Fruit fly (Drosophila melanogaster): ENCODE results near the gene CG18666.

The CG18666 gene

dm6 chr2L:11058111-11058665, 23.6 kb downstream of the CG18666 start (continued):
- TF ChIP-seq CG17361 (GFP tag; IDR thresholded peaks at IDR 0.05) = no peak
- no peak for TF ChIP-seq Dad (GFP tag; optimal IDR thresholded peaks at IDR 0.05)
- TF ChIP-seq twi (tag; optimal IDR thresholded peaks at IDR 0.05) = no peak
- 0 out of 2 replicates have a peak, but pooled peaks have one; percentile 1 for TF ChIP-seq CG9932 (GFP tag; IDR thresholded peaks at IDR 0.05)
- TF ChIP-seq bigmax (GFP tag; optimal IDR thresholded peaks at IDR 0.05) = no peak
- no peak for TF ChIP-seq onecut (GFP tag; IDR thresholded peaks at IDR 0.05)
- peak; percentile 2 for TF ChIP-seq CG30403 (GFP tag; optimal IDR thresholded peaks at IDR 0.05)
- TF ChIP-seq lab (GFP tag; optimal IDR thresholded peaks at IDR 0.05) = no peak
- TF ChIP-seq CG12659 (GFP tag; optimal IDR thresholded peaks at IDR 0.05) = no peak
- peak; percentile 64 for TF ChIP-seq tio (GFP tag; optimal IDR thresholded peaks at IDR 0.05)
- no peak for TF ChIP-seq CG1647 (GFP tag; optimal IDR thresholded peaks at IDR 0.05)
- TF ChIP-seq pnt (GFP tag; optimal IDR thresholded peaks at IDR 0.05) = no peak
- TF ChIP-seq gcm (GFP tag; optimal IDR thresholded peaks at IDR 0.05) = peak; percentile 13
- TF ChIP-seq cg (GFP tag; optimal IDR thresholded peaks at IDR 0.05) = peak; percentile 75
- TF ChIP-seq CG17328 (GFP tag; IDR thresholded peaks at IDR 0.05) = no peak
- TF ChIP-seq en (GFP tag; optimal IDR thresholded peaks at IDR 0.05) = no peak
- TF ChIP-seq ci (GFP tag; IDR thresholded peaks at IDR 0.05) = no peak
- TF ChIP-seq dmrt11E (tag; optimal IDR thresholded peaks at IDR 0.05) = no peak
- TF ChIP-seq CG4360 (GFP tag; IDR thresholded peaks at IDR 0.05) = no peak
- no peak for TF ChIP-seq CG6654 (GFP tag; optimal IDR thresholded peaks at IDR 0.05)
- no peak for TF ChIP-seq Gug (GFP tag; IDR thresholded peaks at IDR 0.05)
- TF ChIP-seq CkIIα-i1 (GFP tag; IDR thresholded peaks at IDR 0.05) = no peak
- TF ChIP-seq CG4707 (GFP tag; optimal IDR thresholded peaks at IDR 0.05) = no peak
- TF ChIP-seq esg (GFP tag; conservative IDR thresholded peaks at IDR 0.05) = no peak
- TF ChIP-seq danr (GFP tag; IDR thresholded peaks at IDR 0.05) = no peak
- no peak for TF ChIP-seq CG12769 (tag; optimal IDR thresholded peaks at IDR 0.05)
- TF ChIP-seq GATAe (GFP tag; conservative IDR thresholded peaks at IDR 0.05) = 0 out of 2 replicates have a peak, but pooled peaks have one; percentile 7
- no peak for TF ChIP-seq insv (GFP tag; optimal IDR thresholded peaks at IDR 0.05)
- no peak for TF ChIP-seq CG16813 (GFP tag; IDR thresholded peaks at IDR 0.05; ENCODE audit: partially characterized antibody)
- no peak for TF ChIP-seq CG30431 (GFP tag; optimal IDR thresholded peaks at IDR 0.05)
- TF ChIP-seq bbx (GFP tag; IDR thresholded peaks at IDR 0.05; ENCODE audit: partially characterized antibody) = no peak
- TF ChIP-seq CG34422 (GFP tag; IDR thresholded peaks at IDR 0.05) = no peak
- TF ChIP-seq Fer2 (tag; optimal IDR thresholded peaks at IDR 0.05) = no peak
- TF ChIP-seq NfI (GFP tag; optimal IDR thresholded peaks at IDR 0.05) = no peak
- TF ChIP-seq corto (GFP tag; optimal IDR thresholded peaks at IDR 0.05) = no peak
- TF ChIP-seq CG11695 (GFP tag; IDR thresholded peaks at IDR 0.05) = no peak; the same call in 2 of the 3 replicates

- TF ChIP-seq pho (GFP tag; optimal IDR thresholded peaks at IDR 0.05) (no peak), E2f1 (GFP tag; IDR thresholded peaks at IDR 0.05) (no peak), CG34422 (GFP tag; IDR thresholded peaks at IDR 0.05) (no peak), sqz (GFP tag; optimal IDR thresholded peaks at IDR 0.05) (no peak), CTCF (GFP tag; optimal IDR thresholded peaks at IDR 0.05) (no peak), CG12104 (GFP tag; optimal IDR thresholded peaks at IDR 0.05) (no peak), nom (GFP tag; optimal IDR thresholded peaks at IDR 0.05) (peak; percentile 30), crol (GFP tag; IDR thresholded peaks at IDR 0.05) (peak; percentile 88), Deaf1 (tag; optimal IDR thresholded peaks at IDR 0.05) (peak; percentile 30), mam (GFP tag; optimal IDR thresholded peaks at IDR 0.05) (no peak), CG3407 (GFP tag; optimal IDR thresholded peaks at IDR 0.05) (no peak), ara (GFP tag; IDR thresholded peaks at IDR 0.05) (no peak), CG7556 (GFP tag; optimal IDR thresholded peaks at IDR 0.05) (no peak), onecut (GFP tag; IDR thresholded peaks at IDR 0.05) (no peak), oc (tag; optimal IDR thresholded peaks at IDR 0.05) (no peak), Meics (GFP tag; optimal IDR thresholded peaks at IDR 0.05) (no peak), CHES-1-like (GFP tag; optimal IDR thresholded peaks at IDR 0.05) (no peak), bbx (GFP tag; IDR thresholded peaks at IDR 0.05; ENCODE audit: partially characterized antibody) (no peak), CG12769 (tag; optimal IDR thresholded peaks at IDR 0.05) (peak; percentile 47), mirr (GFP tag; optimal IDR thresholded peaks at IDR 0.05) (no peak), stc (GFP tag; IDR thresholded peaks at IDR 0.05) (no peak)
These were observed 24.6 kb downstream of the CG18666 start for dm6 chr2L:11059206-11059605.

All from whole organism, embryonic.